Worm (Caenorhabditis elegans) whole organism, L3 larva: ENCODE results near the gene lin-42.

Source experiments
- R02D3.7 ChIP-seq: fragments of 150-350 bp; optimal IDR thresholded peaks from 2 replicates; lab custom pipeline; 2014; ENCODE audit warnings: missing biosample characterization, missing genetic modification characterization
- ZK546.5 ChIP-seq: sonication (generic microtip); optimal IDR thresholded peaks from 2 replicates; lab custom pipeline; 2017; ENCODE audit warnings: missing biosample characterization, missing genetic modification characterization
- ceh-16 ChIP-seq: sonication (generic microtip); optimal IDR thresholded peaks from 2 replicates; lab custom pipeline; 2017; ENCODE audit warnings: missing biosample characterization, missing genetic modification characterization
- ceh-28 ChIP-seq: fragments of 150-350 bp; optimal IDR thresholded peaks from 2 replicates; lab custom pipeline; 2014; ENCODE audit warnings: missing biosample characterization, missing genetic modification reagents, missing genetic modification characterization
- ceh-82 ChIP-seq: fragments of 150-350 bp; optimal IDR thresholded peaks from 2 replicates; lab custom pipeline; 2014; ENCODE audit warnings: missing biosample characterization, missing genetic modification characterization
- ceh-9 ChIP-seq: sonication (generic microtip); optimal IDR thresholded peaks from 2 replicates; lab custom pipeline; 2018; ENCODE audit warnings: missing biosample characterization, missing genetic modification characterization
- daf-12 ChIP-seq: fragments of 150-350 bp; optimal IDR thresholded peaks from 2 replicates; lab custom pipeline; 2014; ENCODE audit warnings: missing biosample characterization, missing genetic modification reagents, missing genetic modification characterization
- egl-27 ChIP-seq: sonication (generic microtip); optimal IDR thresholded peaks from 4 replicates; lab custom pipeline; 2017; ENCODE audit warnings: missing biosample characterization, missing genetic modification reagents, missing genetic modification characterization
- egl-5 ChIP-seq: fragments of 150-350 bp; optimal IDR thresholded peaks from 2 replicates; lab custom pipeline; 2017; ENCODE audit warnings: missing biosample characterization, missing genetic modification reagents, missing genetic modification characterization, inconsistent platforms
- elt-1 ChIP-seq: fragments of 150-350 bp; optimal IDR thresholded peaks from 2 replicates; lab custom pipeline; 2014; ENCODE audit warnings: missing biosample characterization, missing genetic modification characterization
- elt-2 ChIP-seq: sonication (generic microtip); optimal IDR thresholded peaks from 2 replicates; lab custom pipeline; 2016; ENCODE audit warnings: missing genetic modification reagents, mild to moderate bottlenecking, missing genetic modification characterization, missing compliant biosample characterization
- elt-3 ChIP-seq, 3 experiments: fragments of 150-350 bp in 1 of 3; sonication (generic microtip) in 2 of 3; optimal IDR thresholded peaks; 2 replicates in 2 of 3; 4 replicates in 1 of 3; lab custom pipeline; 2014 to 2017; ENCODE audit warnings: missing biosample characterization in 3 of 3, missing genetic modification characterization in 3 of 3
- eor-1 ChIP-seq, 2 experiments: fragments of 150-350 bp; optimal IDR thresholded peaks; 2 replicates each; lab custom pipeline; 2014 to 2018; ENCODE audit warnings: missing biosample characterization in 2 of 2, missing genetic modification characterization in 2 of 2
- fkh-10 ChIP-seq: sonication (generic microtip); optimal IDR thresholded peaks from 2 replicates; lab custom pipeline; 2017; ENCODE audit warnings: missing biosample characterization, missing genetic modification reagents, missing genetic modification characterization
- fkh-2 ChIP-seq: fragments of 150-350 bp; optimal IDR thresholded peaks from 2 replicates; lab custom pipeline; 2014; ENCODE audit warnings: missing biosample characterization, missing genetic modification reagents, missing genetic modification characterization
- fos-1 ChIP-seq: fragments of 150-350 bp; optimal IDR thresholded peaks from 2 replicates; lab custom pipeline; 2014; ENCODE audit warnings: missing biosample characterization, missing genetic modification characterization
- hmg-11 ChIP-seq: sonication (generic microtip); optimal IDR thresholded peaks from 2 replicates; lab custom pipeline; 2016; ENCODE audit warnings: missing genetic modification characterization, missing compliant biosample characterization
- jun-1 ChIP-seq: fragments of 150-350 bp; optimal IDR thresholded peaks from 2 replicates; lab custom pipeline; 2014; ENCODE audit warnings: missing biosample characterization, missing genetic modification reagents, missing genetic modification characterization
- lin-15B ChIP-seq: fragments of 150-350 bp; optimal IDR thresholded peaks from 2 replicates; lab custom pipeline; 2014; ENCODE audit warnings: missing biosample characterization, missing genetic modification characterization
- lin-39 ChIP-seq: fragments of 150-350 bp; optimal IDR thresholded peaks from 2 replicates; lab custom pipeline; 2018; ENCODE audit warnings: missing biosample characterization, missing genetic modification reagents, missing genetic modification characterization
- lsy-12 ChIP-seq: sonication (generic microtip); optimal IDR thresholded peaks from 2 replicates; lab custom pipeline; 2016; ENCODE audit warnings: mild to moderate bottlenecking, missing genetic modification characterization, missing compliant biosample characterization
- mdl-1 ChIP-seq: fragments of 150-350 bp; optimal IDR thresholded peaks from 2 replicates; lab custom pipeline; 2014; ENCODE audit warnings: missing biosample characterization, missing genetic modification characterization
- mml-1 ChIP-seq: fragments of 150-350 bp; sonication (generic microtip); optimal IDR thresholded peaks from 3 replicates; lab custom pipeline; 2014; ENCODE audit warnings: missing biosample characterization, missing genetic modification characterization
- nfya-1 ChIP-seq: sonication (generic microtip); optimal IDR thresholded peaks from 2 replicates; lab custom pipeline; 2017; ENCODE audit warnings: missing genetic modification characterization, mild to moderate bottlenecking, missing compliant biosample characterization, antibody characterized with exemption, moderate library complexity; ENCODE audit not compliant: insufficient read depth
- nhr-12 ChIP-seq: fragments of 150-350 bp; optimal IDR thresholded peaks from 2 replicates; lab custom pipeline; 2014; ENCODE audit warnings: missing biosample characterization, missing genetic modification characterization
- nhr-23 ChIP-seq: fragments of 150-350 bp; optimal IDR thresholded peaks from 2 replicates; lab custom pipeline; 2014; ENCODE audit warnings: missing biosample characterization, missing genetic modification reagents, missing genetic modification characterization
- nhr-237 ChIP-seq: fragments of 150-350 bp; optimal IDR thresholded peaks from 2 replicates; lab custom pipeline; 2014; ENCODE audit warnings: missing biosample characterization, missing genetic modification characterization
- nhr-25 ChIP-seq: sonication (generic microtip); optimal IDR thresholded peaks from 2 replicates; lab custom pipeline; 2017; ENCODE audit warnings: missing biosample characterization, missing genetic modification characterization
- nhr-43 ChIP-seq: sonication (generic microtip); optimal IDR thresholded peaks from 2 replicates; lab custom pipeline; 2016; ENCODE audit warnings: mild to moderate bottlenecking, missing genetic modification characterization, missing compliant biosample characterization; ENCODE audit not compliant: poor library complexity, severe bottlenecking
- nhr-76 ChIP-seq: fragments of 150-350 bp; sonication (generic microtip); optimal IDR thresholded peaks from 5 replicates; lab custom pipeline; 2014; ENCODE audit warnings: missing biosample characterization, missing genetic modification characterization
- nhr-77 ChIP-seq: fragments of 150-350 bp; optimal IDR thresholded peaks from 2 replicates; lab custom pipeline; 2014; ENCODE audit warnings: missing biosample characterization, missing genetic modification characterization
- pha-4 ChIP-seq: fragments of 150-350 bp; optimal IDR thresholded peaks from 2 replicates; lab custom pipeline; 2014; ENCODE audit warnings: missing biosample characterization, missing genetic modification reagents, missing genetic modification characterization
- pqm-1 ChIP-seq: fragments of 150-350 bp; optimal IDR thresholded peaks from 2 replicates; lab custom pipeline; 2017; ENCODE audit warnings: missing biosample characterization, missing genetic modification characterization, inconsistent platforms
- sea-2 ChIP-seq: fragments of 150-350 bp; sonication (generic microtip); optimal IDR thresholded peaks from 4 replicates; lab custom pipeline; 2014; ENCODE audit warnings: missing biosample characterization, missing genetic modification reagents, missing genetic modification characterization
- skn-1 ChIP-seq: fragments of 150-350 bp; optimal IDR thresholded peaks from 2 replicates; lab custom pipeline; 2014; ENCODE audit warnings: missing biosample characterization, missing genetic modification characterization
- snpc-4 ChIP-seq: fragments of 150-350 bp; optimal IDR thresholded peaks from 2 replicates; lab custom pipeline; 2014; ENCODE audit warnings: missing biosample characterization, missing genetic modification characterization
- tbx-2 ChIP-seq: sonication (generic microtip); optimal IDR thresholded peaks from 2 replicates; lab custom pipeline; 2016; ENCODE audit warnings: mild to moderate bottlenecking, missing genetic modification characterization, missing compliant biosample characterization
- unc-39 ChIP-seq: sonication (generic microtip); optimal IDR thresholded peaks from 4 replicates; lab custom pipeline; 2017; ENCODE audit warnings: missing biosample characterization, missing genetic modification characterization
- unc-62 ChIP-seq: fragments of 150-350 bp; sonication (generic microtip); optimal IDR thresholded peaks from 4 replicates; lab custom pipeline; 2014; ENCODE audit warnings: missing biosample characterization, missing genetic modification reagents, missing genetic modification characterization
- zag-1 ChIP-seq: fragments of 150-350 bp; optimal IDR thresholded peaks from 2 replicates; lab custom pipeline; 2014; ENCODE audit warnings: missing biosample characterization, missing genetic modification characterization
- ztf-11 ChIP-seq: fragments of 150-350 bp; optimal IDR thresholded peaks from 2 replicates; lab custom pipeline; 2014; ENCODE audit warnings: missing biosample characterization, missing genetic modification characterization
- ztf-4 ChIP-seq: fragments of 150-350 bp; optimal IDR thresholded peaks from 2 replicates; lab custom pipeline; 2014; ENCODE audit warnings: missing biosample characterization, missing genetic modification characterization

The lin-42 gene

DNA sequence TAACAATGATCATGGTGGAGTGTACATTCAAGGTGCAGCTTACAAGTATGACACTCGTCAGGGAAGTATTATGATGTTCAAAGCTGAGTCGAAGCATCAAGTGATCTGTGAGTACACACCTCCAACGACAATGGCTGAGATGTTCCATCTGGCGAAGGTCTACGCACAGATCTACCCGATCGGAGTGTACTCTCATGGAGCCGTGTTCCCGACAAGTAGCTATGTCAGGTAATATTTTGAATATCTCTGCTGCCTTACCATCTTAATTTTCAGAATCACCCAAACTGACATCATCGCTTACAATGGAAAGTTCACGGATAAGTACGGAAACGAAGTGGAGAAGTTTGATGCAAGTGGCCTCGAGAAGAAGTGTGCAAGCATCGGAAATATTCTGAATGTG lies 4.6 kb upstream of the lin-42 start:
- TF ChIP-seq ceh-82 (tag; lab: Kevin White, UChicago) (no peak), nhr-43 (tag; lab: Kevin White, UChicago) (no peak), unc-62 (GFP tag; lab: Kevin White, UChicago) (no peak), nhr-25 (tag; lab: Kevin White, UChicago) (no peak), ztf-4 (tag; lab: Kevin White, UChicago) (no peak), jun-1 (tag; lab: Kevin White, UChicago) (no peak), nhr-237 (tag; lab: Kevin White, UChicago) (no peak), fkh-2 (no peak), nhr-23 (tag; lab: Kevin White, UChicago) (no peak), nhr-12 (tag; lab: Kevin White, UChicago) (no peak), unc-39 (no peak), ceh-16 (tag; lab: Kevin White, UChicago) (no peak), sea-2 (GFP tag; lab: Kevin White, UChicago) (no peak)

- TF ChIP-seq elt-3 (tag; optimal IDR thresholded peaks at IDR 0.05; lab: Kevin White, UChicago) (no peak), nhr-25 (tag; lab: Kevin White, UChicago) (no peak), nhr-12 (tag; lab: Kevin White, UChicago) (no peak), nhr-237 (tag; lab: Kevin White, UChicago) (no peak), elt-1 (tag; lab: Kevin White, UChicago) (no peak), ceh-16 (tag; lab: Kevin White, UChicago) (no peak), daf-12 (tag; lab: Kevin White, UChicago) (no peak), nfya-1 (tag; lab: Kevin White, UChicago) (no peak), lsy-12 (tag; lab: Kevin White, UChicago) (no peak)
Measured at ce11 chrII:1255637-1256036, 3.5 kb upstream of the lin-42 start, which contains the start of gene clec-119. Gene clec-119 (plus strand): TSS chrII:1255937.

- TF ChIP-seq nhr-23 (tag; lab: Kevin White, UChicago): peak; percentile 96
- peak; percentile 82 for TF ChIP-seq pha-4
- TF ChIP-seq nhr-12 (tag; lab: Kevin White, UChicago): no peak
- peak; percentile 85 for TF ChIP-seq tbx-2
- no peak for TF ChIP-seq fkh-10
- peak; percentile 97 for TF ChIP-seq lsy-12 (tag; lab: Kevin White, UChicago)
- peak; percentile 74 for TF ChIP-seq elt-2 (tag; lab: Kevin White, UChicago)
- TF ChIP-seq nhr-76: no peak
- TF ChIP-seq ceh-82 (tag; lab: Kevin White, UChicago): peak; percentile 69
- peak; percentile 96 for TF ChIP-seq hmg-11 (tag; lab: Kevin White, UChicago)
- TF ChIP-seq egl-5 (tag; lab: Kevin White, UChicago): no peak
- peak; percentile 87 for TF ChIP-seq ceh-28 (tag; lab: Kevin White, UChicago)
- TF ChIP-seq nfya-1 (tag; lab: Kevin White, UChicago): peak; percentile 91
- TF ChIP-seq nhr-77 (tag; lab: Kevin White, UChicago): peak; percentile 44
- TF ChIP-seq mdl-1: peak; percentile 83
- TF ChIP-seq lin-15B (tag; lab: Kevin White, UChicago): peak; percentile 60
- no peak for TF ChIP-seq snpc-4 (tag; lab: Kevin White, UChicago)
- TF ChIP-seq sea-2 (GFP tag; lab: Kevin White, UChicago): peak; percentile 97
- no peak for TF ChIP-seq ztf-11 (tag; lab: Kevin White, UChicago)
- peak; percentile 5 for TF ChIP-seq fos-1 (tag; lab: Kevin White, UChicago)
- peak in 1 of 3 experiments; percentile 54 for TF ChIP-seq elt-3 (tag; optimal IDR thresholded peaks at IDR 0.05; lab: Kevin White, UChicago)
- no peak for TF ChIP-seq ztf-4 (tag; lab: Kevin White, UChicago)
- TF ChIP-seq zag-1 (tag; lab: Kevin White, UChicago): peak; percentile 2
- peak; percentile 96 for TF ChIP-seq nhr-25 (tag; lab: Kevin White, UChicago)
- no peak for TF ChIP-seq egl-27
- peak; percentile 2 for TF ChIP-seq ZK546.5 (tag; lab: Kevin White, UChicago)
- no peak for TF ChIP-seq nhr-237 (tag; lab: Kevin White, UChicago)
- TF ChIP-seq mml-1 (tag; lab: Kevin White, UChicago): no peak
- TF ChIP-seq elt-1 (tag; lab: Kevin White, UChicago): peak; percentile 78
- no peak for TF ChIP-seq ceh-16 (tag; lab: Kevin White, UChicago)
- TF ChIP-seq pqm-1: peak; percentile 19
- peak; percentile 64 for TF ChIP-seq skn-1 (tag; lab: Kevin White, UChicago)
- TF ChIP-seq fkh-2: no peak
- peak; percentile 77 for TF ChIP-seq R02D3.7 (tag; lab: Kevin White, UChicago)
- TF ChIP-seq lin-39 (tag; lab: Kevin White, UChicago): peak; percentile 89
- TF ChIP-seq unc-62 (GFP tag; lab: Kevin White, UChicago): peak; percentile 76
- no peak for TF ChIP-seq eor-1 (tag; optimal IDR thresholded peaks at IDR 0.05; lab: Kevin White, UChicago)
- no peak for TF ChIP-seq ceh-9 (tag; lab: Kevin White, UChicago)
- TF ChIP-seq nhr-43 (tag; lab: Kevin White, UChicago): peak; percentile 94
- peak; percentile 88 for TF ChIP-seq jun-1 (tag; lab: Kevin White, UChicago)
- no peak for TF ChIP-seq daf-12 (tag; lab: Kevin White, UChicago)
Measured at ce11 chrII:1246855-1247259, 5.3 kb downstream of the lin-42 start.
